Worm (Caenorhabditis elegans) whole organism, L4 larva: Measurements from ENCODE around the gene rin-1.
"Not testable (repeated sequence)": the region's sequence is repeated elsewhere in the genome, so short reads cannot be mapped to it uniquely, and the experiment has no call there.

Source experiments
- D1046.2 ChIP-seq: fragments of 200-800 bp; sonication (Bioruptor generic); IDR thresholded peaks from 2 replicates; pipeline ENCODE4 v1.3.6; 2022; ENCODE audit warnings: missing genetic modification characterization, missing compliant biosample characterization
- T20F7.1 ChIP-seq: fragments of 200-800 bp; sonication (Bioruptor generic); optimal IDR thresholded peaks from 2 replicates; lab custom pipeline; 2018; ENCODE audit warnings: mild to moderate bottlenecking, missing genetic modification characterization, missing compliant biosample characterization
- T26A8.4 ChIP-seq: fragments of 200-800 bp; sonication (Bioruptor generic); IDR thresholded peaks from 2 replicates; pipeline ENCODE4 v1.3.6; 2022; ENCODE audit warnings: missing genetic modification characterization, missing compliant biosample characterization
- Y75B8A.6 ChIP-seq: fragments of 200-800 bp; sonication (Bioruptor generic); IDR thresholded peaks from 2 replicates; pipeline ENCODE4 v1.3.6; 2022; ENCODE audit warnings: missing genetic modification reagents, missing genetic modification characterization, missing compliant biosample characterization
- arid-1 ChIP-seq: fragments of 200-800 bp; sonication (Bioruptor generic); conservative IDR thresholded peaks from 2 replicates; pipeline ENCODE4 v1.3.6; 2022; ENCODE audit warnings: missing genetic modification reagents, missing genetic modification characterization, missing compliant biosample characterization
- ceh-28 ChIP-seq: fragments of 150-350 bp; optimal IDR thresholded peaks from 2 replicates; lab custom pipeline; 2014; ENCODE audit warnings: missing biosample characterization, missing genetic modification reagents, missing genetic modification characterization
- ceh-62 ChIP-seq: sonication (generic microtip); optimal IDR thresholded peaks from 2 replicates; lab custom pipeline; 2017; ENCODE audit warnings: missing biosample characterization, missing genetic modification characterization
- daf-16 ChIP-seq, 3 experiments: sonication (generic microtip); optimal IDR thresholded peaks; 2 replicates each; lab custom pipeline; 2016 to 2017; ENCODE audit warnings: missing genetic modification characterization in 3 of 3, missing genetic modification reagents in 3 of 3, mild to moderate bottlenecking in 2 of 3, missing compliant biosample characterization in 2 of 3, missing biosample characterization in 1 of 3, moderate library complexity in 1 of 3
- daf-8 ChIP-seq: fragments of 200-800 bp; sonication (Bioruptor generic); IDR thresholded peaks from 2 replicates; pipeline ENCODE4 v1.3.6; 2022; ENCODE audit warnings: missing genetic modification characterization, missing compliant biosample characterization
- dmd-6 ChIP-seq: fragments of 200-800 bp; sonication (Bioruptor generic); IDR thresholded peaks from 2 replicates; pipeline ENCODE4 v1.3.6; 2022; ENCODE audit warnings: missing genetic modification reagents, missing genetic modification characterization, missing compliant biosample characterization
- dpl-1 ChIP-seq: fragments of 150-350 bp; optimal IDR thresholded peaks from 2 replicates; lab custom pipeline; 2014; ENCODE audit warnings: missing biosample characterization, missing genetic modification reagents, missing genetic modification characterization
- duxl-1 ChIP-seq: sonication (generic microtip); optimal IDR thresholded peaks from 2 replicates; lab custom pipeline; 2016; ENCODE audit warnings: mild to moderate bottlenecking, missing genetic modification characterization, moderate library complexity, missing compliant biosample characterization; ENCODE audit not compliant: poor library complexity
- egl-43 ChIP-seq: fragments of 200-800 bp; sonication (Bioruptor generic); IDR thresholded peaks from 2 replicates; pipeline ENCODE4 v1.3.6; 2022; ENCODE audit warnings: missing genetic modification reagents, missing genetic modification characterization, missing compliant biosample characterization
- lim-7 ChIP-seq: fragments of 200-800 bp; sonication (Bioruptor generic); IDR thresholded peaks from 2 replicates; pipeline ENCODE4 v1.3.6; 2022; ENCODE audit warnings: missing genetic modification characterization, missing compliant biosample characterization
- lin-1 ChIP-seq: fragments of 200-800 bp; sonication (Bioruptor generic); IDR thresholded peaks from 2 replicates; pipeline ENCODE4 v1.3.6; 2022; ENCODE audit warnings: missing genetic modification reagents, missing genetic modification characterization, missing compliant biosample characterization
- lin-13 ChIP-seq: fragments of 150-350 bp; optimal IDR thresholded peaks from 2 replicates; lab custom pipeline; 2014; ENCODE audit warnings: missing biosample characterization, missing genetic modification reagents, missing genetic modification characterization
- lin-39 ChIP-seq: fragments of 150-350 bp; optimal IDR thresholded peaks from 2 replicates; lab custom pipeline; 2014; ENCODE audit warnings: missing biosample characterization, missing genetic modification reagents, missing genetic modification characterization
- lir-3 ChIP-seq: sonication (generic microtip); optimal IDR thresholded peaks from 2 replicates; lab custom pipeline; 2016; ENCODE audit warnings: mild to moderate bottlenecking, missing genetic modification characterization, missing compliant biosample characterization
- madf-5 ChIP-seq, 2 experiments: fragments of 200-800 bp; sonication (Bioruptor generic); IDR thresholded peaks; 2 replicates each; pipeline ENCODE4 v1.3.6; 2022; ENCODE audit warnings: missing compliant biosample characterization in 2 of 2, missing genetic modification characterization in 2 of 2
- madf-9 ChIP-seq: fragments of 200-800 bp; sonication (Bioruptor generic); conservative IDR thresholded peaks from 2 replicates; pipeline ENCODE4 v1.3.6; 2022; ENCODE audit warnings: missing genetic modification reagents, missing genetic modification characterization, missing compliant biosample characterization
- mdt-29 ChIP-seq: fragments of 200-800 bp; sonication (Bioruptor generic); IDR thresholded peaks from 2 replicates; pipeline ENCODE4 v1.3.6; 2022; ENCODE audit warnings: missing genetic modification reagents, missing genetic modification characterization, missing compliant biosample characterization
- mep-1 ChIP-seq: fragments of 150-350 bp; sonication (generic microtip); optimal IDR thresholded peaks from 3 replicates; lab custom pipeline; 2014; ENCODE audit warnings: missing biosample characterization, missing genetic modification characterization
- mxl-2 ChIP-seq: fragments of 200-800 bp; sonication (Bioruptor generic); conservative IDR thresholded peaks from 2 replicates; pipeline ENCODE4 v1.3.6; 2022; ENCODE audit warnings: missing genetic modification reagents, missing genetic modification characterization, missing compliant biosample characterization
- mxl-3 ChIP-seq: fragments of 200-800 bp; sonication (Bioruptor generic); optimal IDR thresholded peaks from 2 replicates; lab custom pipeline; 2018; ENCODE audit warnings: mild to moderate bottlenecking, missing genetic modification characterization, missing compliant biosample characterization
- nhr-28 ChIP-seq: fragments of 150-350 bp; optimal IDR thresholded peaks from 2 replicates; lab custom pipeline; 2014; ENCODE audit warnings: missing biosample characterization, missing genetic modification characterization
- nhr-77 ChIP-seq: fragments of 150-350 bp; optimal IDR thresholded peaks from 2 replicates; lab custom pipeline; 2014; ENCODE audit warnings: missing biosample characterization, missing genetic modification characterization
- pha-4 ChIP-seq, 2 experiments: fragments of 150-350 bp in 1 of 2; fragments of 200-800 bp in 1 of 2; sonication (Bioruptor generic) in 1 of 2; IDR thresholded peaks in 1 of 2; optimal IDR thresholded peaks in 1 of 2; 2 replicates each; pipeline versions ENCODE4 v1.3.6 to Lab custom; 2014 to 2022; ENCODE audit warnings: missing genetic modification characterization in 2 of 2, missing genetic modification reagents in 2 of 2, missing biosample characterization in 1 of 2, missing compliant biosample characterization in 1 of 2
- pqm-1 ChIP-seq: sonication (generic microtip); optimal IDR thresholded peaks from 2 replicates; lab custom pipeline; 2017; ENCODE audit warnings: missing biosample characterization, missing genetic modification characterization
- sdz-12 ChIP-seq: fragments of 200-800 bp; sonication (Bioruptor generic); optimal IDR thresholded peaks from 2 replicates; lab custom pipeline; 2018; ENCODE audit warnings: mild to moderate bottlenecking, missing genetic modification characterization, missing compliant biosample characterization
- snpc-1.2 ChIP-seq: fragments of 200-800 bp; sonication (Bioruptor generic); IDR thresholded peaks from 2 replicates; pipeline ENCODE4 v1.3.6; 2022; ENCODE audit warnings: missing genetic modification reagents, missing genetic modification characterization, missing compliant biosample characterization
- snpc-4 ChIP-seq: fragments of 150-350 bp; optimal IDR thresholded peaks from 2 replicates; lab custom pipeline; 2014; ENCODE audit warnings: missing biosample characterization, missing genetic modification characterization
- tag-97 ChIP-seq: fragments of 200-800 bp; sonication (Bioruptor generic); IDR thresholded peaks from 2 replicates; pipeline ENCODE4 v1.3.6; 2022; ENCODE audit warnings: missing genetic modification characterization, missing compliant biosample characterization
- unc-39 ChIP-seq: sonication (generic microtip); optimal IDR thresholded peaks from 2 replicates; lab custom pipeline; 2017; ENCODE audit warnings: missing biosample characterization, missing genetic modification characterization
- vab-7 ChIP-seq: fragments of 200-800 bp; sonication (Bioruptor generic); IDR thresholded peaks from 2 replicates; pipeline ENCODE4 v1.3.6; 2022; ENCODE audit warnings: missing genetic modification reagents, missing genetic modification characterization, missing compliant biosample characterization
- zip-11 ChIP-seq: fragments of 200-800 bp; sonication (Bioruptor generic); IDR thresholded peaks from 2 replicates; pipeline ENCODE4 v1.3.6; 2022; ENCODE audit warnings: missing genetic modification characterization, missing compliant biosample characterization

Gene rin-1

ce11 chrV:14826952-14827351 is 11.6 kb upstream of the rin-1 start, which contains the start of gene nspa-8:
Gene nspa-8, minus strand, starts transcription at chrV:14827052.
- TF ChIP-seq unc-39; vab-7 (GFP tag; lab: Robert Waterston, UW); snpc-4 (tag; lab: Kevin White, UChicago): not testable (repeated sequence)

- TF ChIP-seq lir-3 (tag; lab: Kevin White, UChicago) (no peak), lin-13 (no peak), T20F7.1 (GFP tag; lab: Kevin White, UChicago) (no peak), lin-39 (tag; lab: Kevin White, UChicago) (no peak), mep-1 (tag; lab: Kevin White, UChicago) (no peak), ceh-28 (tag; lab: Kevin White, UChicago) (no peak), nhr-28 (peak; percentile 30), mxl-2 (GFP tag; lab: Robert Waterston, UW) (no peak)
These were observed 8.7 kb upstream of the rin-1 start, which contains the start of gene W06A7.4 for ce11 chrV:14824124-14824523. Gene W06A7.4, plus strand, starts transcription at chrV:14824424.

ce11 chrV:14821553-14821952 is 6.2 kb upstream of the rin-1 start, which contains the start of gene W06A7.2:
Gene W06A7.2, plus strand, starts transcription at chrV:14821853.
- TF ChIP-seq mdt-29 (GFP tag; lab: Robert Waterston, UW) (no peak), egl-43 (GFP tag; lab: Robert Waterston, UW) (no peak), daf-8 (GFP tag; lab: Robert Waterston, UW) (no peak), mxl-3 (GFP tag; lab: Kevin White, UChicago) (no peak), lim-7 (no peak), pqm-1 (tag; lab: Kevin White, UChicago) (no peak), duxl-1 (tag; lab: Kevin White, UChicago) (no peak), zip-11 (GFP tag; lab: Robert Waterston, UW) (no peak), dmd-6 (GFP tag; lab: Robert Waterston, UW) (no peak), nhr-77 (no peak), dpl-1 (GFP tag; lab: Kevin White, UChicago) (no peak), D1046.2 (GFP tag; lab: Robert Waterston, UW) (no peak), ceh-28 (tag; lab: Kevin White, UChicago) (no peak), arid-1 (no peak), pha-4 (GFP tag; IDR thresholded peaks at IDR 0.05; lab: Robert Waterston, UW) (no peak), pha-4 (tag; optimal IDR thresholded peaks at IDR 0.05; lab: Kevin White, UChicago) (no peak), ceh-62 (tag; lab: Kevin White, UChicago) (no peak), madf-9 (GFP tag; lab: Robert Waterston, UW) (no peak), tag-97 (GFP tag; lab: Robert Waterston, UW) (no peak), T26A8.4 (GFP tag; lab: Robert Waterston, UW) (no peak)

DNA sequence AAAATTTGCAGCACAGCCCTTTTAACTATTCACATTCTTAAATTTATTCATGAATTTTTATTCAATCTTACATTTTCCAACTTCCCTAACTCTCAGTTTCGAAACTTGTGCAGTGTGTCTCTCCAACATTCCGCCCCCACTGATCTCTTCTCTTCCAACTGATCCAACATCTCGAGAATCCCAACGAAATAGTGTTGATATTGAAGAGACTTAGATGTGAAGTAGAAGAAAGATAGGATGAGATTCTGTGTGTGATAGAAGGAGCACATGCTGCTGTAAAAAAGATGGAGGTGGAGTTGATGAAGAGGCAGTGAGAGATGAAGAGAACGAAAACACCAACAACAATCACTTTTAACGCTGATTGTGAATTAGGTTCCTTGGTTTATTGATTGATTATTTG is 4.9 kb upstream of the rin-1 start:
- TF ChIP-seq Y75B8A.6 (no peak), daf-16 (GFP tag; optimal IDR thresholded peaks at IDR 0.05; lab: Kevin White, UChicago) (peak in 1 of 2 experiments; percentile 18), daf-16 (tag; optimal IDR thresholded peaks at IDR 0.05; lab: Kevin White, UChicago) (no peak), sdz-12 (GFP tag; lab: Kevin White, UChicago) (no peak), nhr-28 (peak; percentile 1), lin-1 (GFP tag; lab: Robert Waterston, UW) (no peak), madf-5 (GFP tag; IDR thresholded peaks at IDR 0.05; lab: Robert Waterston, UW) (no peak), snpc-1.2 (GFP tag; lab: Robert Waterston, UW) (no peak), mxl-3 (GFP tag; lab: Kevin White, UChicago) (peak; percentile 22)
